Fruit fly (Drosophila melanogaster) whole organism, prepupa: ENCODE data around the gene Tollo.
A peak's percentile ranks its signal among the peaks of the same experiment; 100 is the strongest.

Experiments used
- CG4318 ChIP-seq: fragments of 200-800 bp; sonication (Bioruptor generic); optimal IDR thresholded peaks from 3 replicates; lab custom pipeline; 2017; ENCODE audit warnings: missing biosample characterization, mild to moderate bottlenecking, missing genetic modification characterization
- CG6276 ChIP-seq: fragments of 200-800 bp; sonication (Bioruptor generic); optimal IDR thresholded peaks from 2 replicates; lab custom pipeline; 2017; ENCODE audit warnings: missing biosample characterization, mild to moderate bottlenecking, missing genetic modification characterization
- CG8119 ChIP-seq: fragments of 200-800 bp; sonication (Bioruptor generic); IDR thresholded peaks from 3 replicates; pipeline ENCODE4 v1.3.6; 2022; ENCODE audit warnings: missing biosample characterization, missing genetic modification characterization
- CG8632 ChIP-seq: fragments of 200-800 bp; sonication (Bioruptor generic); optimal IDR thresholded peaks from 3 replicates; lab custom pipeline; 2016; ENCODE audit warnings: missing biosample characterization, missing genetic modification characterization
- Ets21C ChIP-seq: fragments of 200-800 bp; sonication (Bioruptor generic); optimal IDR thresholded peaks from 3 replicates; lab custom pipeline; 2016; ENCODE audit warnings: missing biosample characterization, missing genetic modification characterization
- Hr38 ChIP-seq: sonication (Bioruptor generic); optimal IDR thresholded peaks from 2 replicates; lab custom pipeline; 2016; ENCODE audit warnings: missing biosample characterization, missing genetic modification characterization
- spab ChIP-seq: fragments of 200-800 bp; sonication (Bioruptor generic); optimal IDR thresholded peaks from 2 replicates; lab custom pipeline; 2017; ENCODE audit warnings: missing biosample characterization, mild to moderate bottlenecking, missing genetic modification characterization, missing genetic modification reagents
- svp ChIP-seq: fragments of 200-800 bp; sonication (Bioruptor generic); peaks from one replicate; lab custom pipeline; 2016; ENCODE audit warnings: missing biosample characterization, missing genetic modification characterization
- topi ChIP-seq: fragments of 200-800 bp; sonication (Bioruptor generic); optimal IDR thresholded peaks from 3 replicates; lab custom pipeline; 2016; ENCODE audit warnings: missing biosample characterization, missing genetic modification characterization
- vri ChIP-seq: fragments of 200-800 bp; sonication (Bioruptor generic); optimal IDR thresholded peaks from 3 replicates; lab custom pipeline; 2016; ENCODE audit warnings: missing biosample characterization, mild to moderate bottlenecking, missing genetic modification characterization

- TF ChIP-seq svp (GFP tag; lab: Kevin White, UChicago) = peak; percentile 59
- no peak for TF ChIP-seq CG6276
- TF ChIP-seq vri = no peak
- no peak for TF ChIP-seq CG8119 (GFP tag; lab: Robert Waterston, UW)
- TF ChIP-seq CG4318 (GFP tag; lab: Kevin White, UChicago) = no peak
- TF ChIP-seq CG8632 = peak; percentile 3
- no peak for TF ChIP-seq Ets21C (GFP tag; lab: Kevin White, UChicago)
- peak; percentile 40 for TF ChIP-seq topi
- TF ChIP-seq Hr38 (GFP tag; lab: Kevin White, UChicago) = no peak
- TF ChIP-seq spab (GFP tag; lab: Kevin White, UChicago) = no peak
Measured at dm6 chr3L:15196711-15197320, 38.6 kb upstream of the Tollo start.
